Fruit fly (Drosophila melanogaster): ENCODE results near the gene fd3F.
A peak's percentile ranks its signal among the peaks of the same experiment; 100 is the strongest.

Gene fd3F

dm6 chrX:3768202-3768601 lies 33.9 kb upstream of the fd3F start (continued):
- no peak for TF ChIP-seq mld (GFP tag; IDR thresholded peaks at IDR 0.05; ENCODE audit: partially characterized antibody)
- TF ChIP-seq fru (optimal IDR thresholded peaks at IDR 0.05) = no peak
- TF ChIP-seq CrebB (tag; optimal IDR thresholded peaks at IDR 0.05) = no peak
- peak; percentile 41 for TF ChIP-seq CG18262 (tag; optimal IDR thresholded peaks at IDR 0.05)
- TF ChIP-seq lmd (GFP tag; IDR thresholded peaks at IDR 0.05) = peak; percentile 44
- no peak for TF ChIP-seq unc-4 (GFP tag; IDR thresholded peaks at IDR 0.05; ENCODE audit: partially characterized antibody)
- TF ChIP-seq CkIIα-i1 (GFP tag; IDR thresholded peaks at IDR 0.05) = no peak
- TF ChIP-seq gem (tag; optimal IDR thresholded peaks at IDR 0.05) = peak; percentile 62
- TF ChIP-seq CG13775 (GFP tag; optimal IDR thresholded peaks at IDR 0.05) = peak; percentile 10
- TF ChIP-seq CG13123 (GFP tag; optimal IDR thresholded peaks at IDR 0.05) = no peak
- TF ChIP-seq org-1 (GFP tag; optimal IDR thresholded peaks at IDR 0.05) = peak; percentile 4
- no peak for TF ChIP-seq Max (GFP tag; optimal IDR thresholded peaks at IDR 0.05)
- no peak for TF ChIP-seq CG12769 (tag; optimal IDR thresholded peaks at IDR 0.05)
- peak; percentile 3 for TF ChIP-seq Meics (GFP tag; optimal IDR thresholded peaks at IDR 0.05)
- no peak for TF ChIP-seq CG16779 (GFP tag; IDR thresholded peaks at IDR 0.05)
- no peak for TF ChIP-seq CG2199 (GFP tag; IDR thresholded peaks at IDR 0.05)
- no peak for TF ChIP-seq HmgZ (tag; optimal IDR thresholded peaks at IDR 0.05)
- TF ChIP-seq jing (GFP tag; optimal IDR thresholded peaks at IDR 0.05) = no peak
- peak; percentile 2 for TF ChIP-seq CG15269 (tag; optimal IDR thresholded peaks at IDR 0.05)
- TF ChIP-seq CG18476 (GFP tag; optimal IDR thresholded peaks at IDR 0.05) = no peak
- peak; percentile 17 for TF ChIP-seq CoRest (tag; optimal IDR thresholded peaks at IDR 0.05)
- peak; percentile 23; the same call in 1 of the 3 replicates for TF ChIP-seq H15 (GFP tag; IDR thresholded peaks at IDR 0.05)
- no peak for TF ChIP-seq fd3F (GFP tag; optimal IDR thresholded peaks at IDR 0.05)
- no peak for TF ChIP-seq sim (GFP tag; IDR thresholded peaks at IDR 0.05)
- TF ChIP-seq CG15601 (tag; optimal IDR thresholded peaks at IDR 0.05) = peak; percentile 15
- TF ChIP-seq ap (GFP tag; IDR thresholded peaks at IDR 0.05) = no peak
- peak in 1 of 2 experiments; percentile 42 for TF ChIP-seq Hr51 (GFP tag; optimal IDR thresholded peaks at IDR 0.05)
- TF ChIP-seq ash1 (GFP tag; optimal IDR thresholded peaks at IDR 0.05) = no peak
- TF ChIP-seq CG1529 (GFP tag; optimal IDR thresholded peaks at IDR 0.05) = no peak
- no peak for TF ChIP-seq Dfd (GFP tag; optimal IDR thresholded peaks at IDR 0.05)
- TF ChIP-seq GATAe (GFP tag; conservative IDR thresholded peaks at IDR 0.05) = no peak
- no peak for TF ChIP-seq CG7372 (GFP tag; IDR thresholded peaks at IDR 0.05)
- TF ChIP-seq Rx (GFP tag; IDR thresholded peaks at IDR 0.05) = 0 out of 2 replicates have a peak, but pooled peaks have one; percentile 7
- TF ChIP-seq CG16813 (GFP tag; IDR thresholded peaks at IDR 0.05; ENCODE audit: partially characterized antibody) = no peak
- peak; percentile 16; the same call in 1 of the 2 replicates for TF ChIP-seq danr (GFP tag; IDR thresholded peaks at IDR 0.05)
- TF ChIP-seq Eip74EF (GFP tag; optimal IDR thresholded peaks at IDR 0.05) = no peak
- TF ChIP-seq corto (GFP tag; optimal IDR thresholded peaks at IDR 0.05) = peak; percentile 18
- TF ChIP-seq HLH3B (GFP tag; IDR thresholded peaks at IDR 0.05) = peak; percentile 26; the same call in 1 of the 2 replicates
- TF ChIP-seq sens-2 (GFP tag; IDR thresholded peaks at IDR 0.05) = no peak
- TF ChIP-seq hbn (GFP tag; IDR thresholded peaks at IDR 0.05; ENCODE audit: partially characterized antibody) = no peak
- no peak for TF ChIP-seq maf-S (GFP tag; optimal IDR thresholded peaks at IDR 0.05)
- peak; percentile 25 for TF ChIP-seq fd96Cb (tag; optimal IDR thresholded peaks at IDR 0.05)
- no peak for TF ChIP-seq CG9817 (tag; optimal IDR thresholded peaks at IDR 0.05)
- TF ChIP-seq sens (GFP tag) = peak; percentile 24
- TF ChIP-seq knrl (GFP tag; IDR thresholded peaks at IDR 0.05; ENCODE audit: partially characterized antibody) = no peak
- TF ChIP-seq CG18599 (GFP tag; optimal IDR thresholded peaks at IDR 0.05) = peak; percentile 59
- TF ChIP-seq YL-1 (GFP tag; optimal IDR thresholded peaks at IDR 0.05) = no peak
- no peak for TF ChIP-seq cg (GFP tag; optimal IDR thresholded peaks at IDR 0.05)
- TF ChIP-seq toy (GFP tag; IDR thresholded peaks at IDR 0.05) = no peak
- TF ChIP-seq zen2 (GFP tag; IDR thresholded peaks at IDR 0.05; ENCODE audit: partially characterized antibody) = no peak
- TF ChIP-seq CG2889 (GFP tag; IDR thresholded peaks at IDR 0.05) = no peak

Data from whole organism, embryonic.